Worm (Caenorhabditis elegans) whole organism, L4/young adult: ENCODE measurements around the gene col-99.

Experiments
- W03F9.2 ChIP-seq: fragments of 150-350 bp; optimal IDR thresholded peaks from 2 replicates; lab custom pipeline; 2014; ENCODE audit warnings: missing biosample characterization, missing genetic modification characterization
- dao-5 ChIP-seq: sonication (generic microtip); optimal IDR thresholded peaks from 2 replicates; lab custom pipeline; 2016; ENCODE audit warnings: missing genotype, missing genetic modification characterization, moderate library complexity, missing compliant biosample characterization
- him-1 ChIP-seq: sonication (generic microtip); optimal IDR thresholded peaks from 2 replicates; lab custom pipeline; 2016; ENCODE audit warnings: missing genotype, missing genetic modification reagents, missing genetic modification characterization, missing compliant biosample characterization

col-99 gene

DNA sequence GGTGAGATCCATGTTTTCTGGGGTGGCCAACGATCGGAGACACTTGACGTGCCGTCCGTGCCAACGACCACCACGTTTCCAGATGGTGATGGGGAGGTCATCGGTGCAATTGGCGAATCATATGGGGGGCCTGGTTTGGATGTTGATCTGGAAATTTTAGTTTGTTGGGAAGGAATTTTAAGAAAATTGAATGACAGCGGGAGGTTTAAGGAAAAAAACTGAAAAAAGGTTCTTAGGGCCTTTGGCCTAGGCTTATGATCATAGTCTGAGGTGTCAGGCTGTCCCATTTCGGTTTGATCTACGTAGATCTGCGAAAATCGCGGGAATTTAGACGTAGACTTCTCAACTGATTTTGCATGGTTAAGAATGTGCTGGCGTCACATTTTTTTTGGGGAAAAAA lies at the start of gene col-99:
TSS of gene col-99 (minus strand) at position 101 of the 400 bp plus-strand sequence.
- no peak for TF ChIP-seq dao-5 (tag; lab: Kevin White, UChicago)

DNA sequence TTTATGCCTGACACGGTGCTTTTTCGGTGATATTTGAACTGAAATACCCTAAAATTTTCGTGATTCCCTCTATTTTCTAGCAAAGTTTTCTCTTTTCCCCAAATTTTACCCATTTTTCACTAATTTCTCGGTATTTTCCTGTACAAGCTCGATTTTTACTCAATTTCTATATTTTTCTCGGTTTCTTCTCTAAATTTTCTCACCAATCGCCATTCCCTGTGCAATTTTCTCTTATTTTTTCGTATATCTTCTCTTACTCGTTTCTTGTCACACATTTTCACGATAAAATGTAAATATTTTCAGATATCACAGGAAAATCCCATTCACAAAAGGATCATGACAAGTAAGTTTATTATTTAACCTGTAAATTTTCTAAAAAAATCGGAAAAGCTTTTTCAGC lies 46.7 kb upstream of the col-99 start, which contains the start of gene csn-3:
TSS of gene csn-3 (plus strand) at position 301 of the 400 bp plus-strand sequence.
- TF ChIP-seq dao-5 (tag; lab: Kevin White, UChicago) (no peak), him-1 (no peak), W03F9.2 (tag; lab: Kevin White, UChicago) (no peak)

DNA sequence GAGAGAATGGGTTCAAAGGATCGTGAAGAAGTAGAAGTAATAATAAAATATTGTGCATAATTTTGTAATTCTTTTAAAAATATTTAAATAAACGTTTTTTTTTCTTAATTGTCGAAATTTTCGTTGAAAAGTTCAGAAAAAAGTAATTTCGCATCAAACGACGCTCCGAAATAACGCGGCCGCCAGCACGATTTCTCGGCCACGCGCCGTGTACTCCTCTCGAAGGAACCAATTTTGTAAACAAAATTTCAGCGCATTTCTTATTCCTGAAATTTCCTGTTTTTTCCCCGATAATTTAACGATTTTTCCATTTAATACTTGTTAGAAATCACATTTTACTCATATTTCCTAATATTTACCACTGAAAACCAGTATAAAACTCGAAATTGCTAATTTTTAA lies 44.3 kb upstream of the col-99 start, which contains the start of gene Y38C1AA.12:
TSS of gene Y38C1AA.12 (plus strand) at position 211 of the 400 bp plus-strand sequence.
- peak; percentile 80 for TF ChIP-seq W03F9.2 (tag; lab: Kevin White, UChicago)
- TF ChIP-seq him-1, result peak; percentile 42
- no peak for TF ChIP-seq dao-5 (tag; lab: Kevin White, UChicago)

DNA sequence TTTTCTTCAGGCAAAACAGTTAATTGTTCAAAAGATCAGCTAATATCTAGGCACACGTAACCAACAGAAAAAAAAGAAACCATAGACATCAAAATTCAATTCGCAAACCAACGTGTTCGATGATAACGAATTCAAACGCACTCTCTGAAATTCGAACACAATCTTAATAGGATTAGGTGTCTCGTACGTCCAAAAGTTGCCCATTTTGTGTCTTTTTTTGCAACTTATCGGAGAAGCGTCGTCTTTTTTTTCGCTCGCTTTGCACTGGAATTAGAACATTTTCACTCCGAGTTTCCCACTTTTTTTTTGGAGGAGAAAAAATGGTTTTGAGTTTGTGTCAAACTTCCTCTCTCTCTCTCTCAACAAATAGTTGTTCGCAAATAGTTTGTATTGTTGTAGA lies 41.4 kb upstream of the col-99 start:
- TF ChIP-seq dao-5 (tag; lab: Kevin White, UChicago) (no peak), W03F9.2 (tag; lab: Kevin White, UChicago) (no peak), him-1 (no peak)

DNA sequence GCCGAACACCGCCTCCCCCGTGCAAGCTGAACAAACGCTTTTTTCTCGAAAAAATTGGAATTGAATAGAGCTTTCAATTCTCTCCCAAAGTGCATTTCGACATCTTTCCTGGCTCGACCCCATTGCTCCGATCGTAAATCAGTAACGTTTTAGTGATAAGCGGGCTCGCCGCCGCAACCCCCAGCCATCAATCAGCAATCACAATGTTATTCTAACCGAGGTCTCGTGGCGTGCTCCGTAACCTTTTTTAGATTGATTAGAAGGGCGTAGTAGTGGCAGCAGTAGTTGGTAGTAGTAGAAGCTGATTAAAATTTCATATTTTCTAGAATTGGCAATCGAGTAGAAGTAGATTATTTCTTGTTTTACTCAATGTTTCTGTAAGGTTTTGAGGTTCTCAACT lies 39.6 kb upstream of the col-99 start:
- no peak for TF ChIP-seq dao-5 (tag; lab: Kevin White, UChicago)

DNA sequence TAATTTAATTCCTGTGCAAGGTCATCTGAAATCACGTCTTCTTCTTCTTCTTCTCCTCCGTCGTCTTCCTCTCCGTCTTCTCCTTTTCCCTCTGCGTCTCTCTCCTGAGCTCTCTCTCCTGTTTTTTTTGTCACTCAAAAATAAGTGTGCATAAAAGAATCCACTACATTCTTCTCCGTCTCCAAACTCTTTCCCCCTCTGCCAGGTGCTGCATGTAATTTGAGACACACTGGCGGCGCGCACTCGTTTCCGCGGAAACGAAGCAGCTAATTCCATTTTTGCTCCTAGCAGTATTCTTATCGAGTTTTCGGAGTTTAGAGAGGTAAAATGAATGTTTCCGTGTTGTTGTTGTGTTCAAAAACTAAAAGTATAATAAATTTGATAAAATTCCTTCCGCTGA lies 38.4 kb upstream of the col-99 start:
- no peak for TF ChIP-seq him-1
- TF ChIP-seq W03F9.2 (tag; lab: Kevin White, UChicago), result no peak
- no peak for TF ChIP-seq dao-5 (tag; lab: Kevin White, UChicago)

DNA sequence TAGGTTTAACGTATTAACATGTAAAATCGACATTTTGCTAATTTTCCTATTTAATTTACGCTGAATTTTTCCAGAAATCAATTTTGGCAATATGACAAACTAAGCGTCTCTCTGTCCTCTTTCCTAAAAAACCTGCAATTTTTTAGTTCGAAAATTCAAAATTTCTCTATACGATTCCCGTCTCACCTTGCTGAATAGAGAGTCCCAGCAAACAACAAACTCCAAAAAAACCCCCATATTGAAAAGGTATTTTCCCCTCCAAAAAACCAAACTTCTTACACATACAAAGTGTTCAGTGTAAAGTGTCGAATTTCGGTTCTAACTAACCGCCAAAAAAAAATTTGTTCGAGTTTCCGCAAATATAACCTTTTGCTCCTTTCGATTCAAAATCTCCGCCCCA lies 36.5 kb upstream of the col-99 start, which contains the start of gene pnc-1:
TSS of gene pnc-1 (plus strand) at position 301 of the 400 bp plus-strand sequence.
- TF ChIP-seq dao-5 (tag; lab: Kevin White, UChicago) (no peak), W03F9.2 (tag; lab: Kevin White, UChicago) (no peak), him-1 (no peak)

DNA sequence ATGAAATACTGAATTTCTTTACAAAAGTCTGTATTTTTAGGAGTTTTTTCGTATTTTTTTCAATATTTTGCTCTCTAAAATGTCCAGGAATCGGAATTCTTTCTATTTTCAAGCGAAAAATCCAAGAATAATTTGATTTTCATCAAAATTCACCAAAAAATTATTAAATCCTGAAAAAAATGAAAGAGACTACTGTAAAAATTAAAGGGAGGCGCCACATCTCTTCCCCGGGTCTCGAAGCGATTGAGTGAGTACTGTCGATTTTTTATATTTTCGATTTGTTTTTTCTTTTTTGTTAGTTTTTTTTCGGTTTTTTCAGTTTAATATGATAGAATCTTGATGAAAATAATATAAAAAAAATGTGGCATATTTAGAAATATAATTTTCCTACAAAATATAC lies 35.8 kb upstream of the col-99 start:
- no peak for TF ChIP-seq W03F9.2 (tag; lab: Kevin White, UChicago)
- no peak for TF ChIP-seq dao-5 (tag; lab: Kevin White, UChicago)
- TF ChIP-seq him-1, result no peak

DNA sequence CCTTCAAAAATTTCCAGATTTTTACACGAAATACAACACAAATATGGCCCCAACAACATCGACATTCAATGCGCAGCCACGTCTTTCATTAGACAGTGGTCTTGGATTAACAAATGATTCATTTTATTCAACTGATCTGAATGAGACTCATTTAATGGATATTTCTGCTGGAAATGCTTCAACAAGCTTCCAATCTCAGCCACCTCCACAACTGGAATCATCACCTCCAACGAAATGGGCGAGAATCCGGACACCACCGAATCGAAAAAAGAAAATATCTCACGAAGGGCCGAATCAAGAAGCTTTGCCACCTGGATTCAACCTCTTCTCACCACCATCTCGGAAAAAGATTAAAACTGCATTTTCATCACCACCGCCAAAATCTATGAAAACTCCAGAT lies 32.0 kb upstream of the col-99 start:
- no peak for TF ChIP-seq W03F9.2 (tag; lab: Kevin White, UChicago)
- no peak for TF ChIP-seq him-1
- TF ChIP-seq dao-5 (tag; lab: Kevin White, UChicago), result no peak

DNA sequence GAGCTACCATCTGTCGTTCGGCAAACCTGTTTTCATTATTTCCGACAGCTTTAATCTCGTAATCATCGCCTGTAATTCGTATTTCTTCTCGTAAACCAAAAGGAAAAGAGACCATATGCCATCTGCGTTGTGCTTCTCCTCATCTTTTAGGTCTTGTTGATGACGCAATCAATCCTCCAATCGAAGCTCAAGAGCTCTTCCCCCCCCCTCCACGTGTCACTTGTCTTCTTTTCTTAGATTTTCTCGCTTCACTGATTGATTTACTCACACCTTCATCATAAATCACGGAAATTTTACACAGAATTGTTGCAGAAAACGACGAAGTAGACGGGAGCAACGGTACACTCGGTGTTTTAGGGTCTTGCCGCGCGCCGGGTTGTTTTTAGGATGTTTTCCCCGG lies 31.0 kb upstream of the col-99 start, which contains the start of gene tcl-2:
TSS of gene tcl-2 (plus strand) at position 388 of the 400 bp plus-strand sequence.
- TF ChIP-seq W03F9.2 (tag; lab: Kevin White, UChicago), result no peak
- no peak for TF ChIP-seq him-1
- no peak for TF ChIP-seq dao-5 (tag; lab: Kevin White, UChicago)

DNA sequence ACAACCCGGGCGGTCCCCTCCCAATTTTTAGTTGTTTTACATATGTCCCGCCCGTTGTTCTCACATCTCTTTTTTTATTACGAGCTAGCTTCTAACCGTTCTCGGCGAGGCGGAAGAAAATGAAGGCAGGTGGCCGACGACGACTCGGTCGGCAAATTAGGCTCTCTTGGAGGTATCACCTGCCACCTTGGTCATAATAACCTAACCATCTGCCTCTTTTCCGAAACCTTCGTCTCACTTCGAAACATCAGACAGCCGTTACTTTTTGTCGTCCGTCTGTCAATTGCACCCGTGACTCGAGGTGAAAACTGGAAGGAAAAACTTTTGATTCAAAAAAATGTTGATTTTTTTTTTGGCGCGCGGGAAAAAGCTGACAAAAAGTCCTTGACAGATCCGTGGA lies 29.8 kb upstream of the col-99 start:
- TF ChIP-seq dao-5 (tag; lab: Kevin White, UChicago) (no peak), him-1 (no peak), W03F9.2 (tag; lab: Kevin White, UChicago) (no peak)

DNA sequence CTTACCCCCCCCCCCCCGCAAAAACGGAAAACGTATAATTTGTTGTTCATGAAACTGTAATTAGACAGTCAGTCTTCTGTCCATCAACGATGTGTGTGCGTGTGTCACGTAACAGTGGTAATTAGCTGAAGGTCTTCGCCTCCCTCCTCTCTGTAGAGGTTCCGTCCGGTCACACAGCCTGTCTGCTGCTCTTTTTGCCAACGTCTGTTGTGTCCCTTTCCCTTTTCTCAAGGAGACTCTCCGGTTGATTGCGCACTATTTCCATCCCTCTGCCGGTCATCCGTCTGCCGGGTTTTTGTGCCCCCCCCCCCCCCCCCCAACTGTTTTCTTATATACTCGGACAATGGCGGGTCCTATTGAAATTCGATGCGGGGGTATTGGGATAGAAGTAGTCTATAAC lies 28.0 kb upstream of the col-99 start:
- TF ChIP-seq him-1 (no peak), dao-5 (tag; lab: Kevin White, UChicago) (no peak), W03F9.2 (tag; lab: Kevin White, UChicago) (no peak)

DNA sequence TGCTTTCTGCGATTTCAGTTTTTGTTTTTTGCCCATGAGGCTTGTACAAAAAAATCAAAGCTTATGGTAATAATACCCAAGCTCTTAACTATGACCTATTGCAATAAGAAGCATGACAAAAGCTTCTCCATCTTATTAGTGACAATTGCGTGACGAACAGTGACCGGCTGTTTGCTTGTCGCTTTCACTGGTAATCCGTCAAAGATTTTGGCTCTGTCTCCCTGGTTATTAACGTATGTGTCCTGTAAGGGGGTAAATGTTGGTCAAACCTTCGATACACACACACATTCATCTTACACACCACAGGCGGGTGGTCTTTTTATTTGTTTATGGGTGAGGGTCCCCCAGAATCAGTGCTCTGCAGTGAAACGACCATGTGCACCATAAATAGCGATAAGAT lies 26.4 kb upstream of the col-99 start:
- TF ChIP-seq him-1 (no peak), W03F9.2 (tag; lab: Kevin White, UChicago) (no peak), dao-5 (tag; lab: Kevin White, UChicago) (no peak)

DNA sequence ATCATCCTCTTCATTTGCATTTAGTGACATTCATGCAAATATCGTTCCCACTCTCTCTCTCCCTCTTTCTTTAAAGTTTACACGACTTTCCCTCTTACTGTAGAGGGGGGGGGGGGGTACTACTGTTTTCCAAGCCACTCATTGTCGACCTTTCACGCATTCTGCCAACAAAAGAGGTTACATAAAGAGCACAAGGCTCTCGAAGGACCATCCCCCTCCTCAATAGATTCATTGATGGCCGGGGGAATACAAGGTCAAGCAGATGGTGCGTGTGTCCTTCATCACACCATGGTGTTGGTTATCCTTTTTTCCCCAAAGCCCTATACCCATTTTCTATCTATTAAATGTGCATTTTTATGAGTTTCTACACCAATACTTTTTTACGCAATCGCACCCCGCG lies 25.3 kb upstream of the col-99 start:
- TF ChIP-seq him-1, result no peak
- TF ChIP-seq W03F9.2 (tag; lab: Kevin White, UChicago), result no peak
- TF ChIP-seq dao-5 (tag; lab: Kevin White, UChicago), result no peak

DNA sequence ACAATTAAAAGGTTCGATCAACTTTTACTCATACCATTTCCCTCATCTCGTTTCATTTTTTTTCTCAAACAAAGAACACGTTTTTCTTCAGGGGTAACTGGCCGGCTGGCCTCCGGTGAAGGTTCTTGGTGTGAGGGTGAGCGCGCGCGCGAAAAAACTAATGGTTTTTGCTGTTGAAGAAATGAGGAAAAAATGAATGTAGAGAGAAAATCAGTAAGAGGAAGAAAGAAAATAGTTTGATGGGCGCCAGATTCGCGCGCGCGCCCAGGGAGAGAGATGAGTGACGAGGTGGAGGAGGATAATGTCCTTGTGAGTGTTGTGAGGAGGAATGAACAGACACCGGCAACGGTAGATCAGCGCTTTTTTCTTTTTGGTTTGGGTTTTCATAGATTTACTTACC lies 23.3 kb upstream of the col-99 start:
- no peak for TF ChIP-seq him-1
- TF ChIP-seq W03F9.2 (tag; lab: Kevin White, UChicago), result no peak
- no peak for TF ChIP-seq dao-5 (tag; lab: Kevin White, UChicago)
